Worm (Caenorhabditis elegans) whole organism, midembryonic: Measurements from ENCODE around the gene F56D6.11.

Experiments
- flt-1 ChIP-seq: fragments of 200-800 bp; sonication (Bioruptor generic); IDR thresholded peaks from 2 replicates; pipeline ENCODE4 v1.3.6; 2022; ENCODE audit warnings: missing genetic modification characterization, missing compliant biosample characterization
- klf-2 ChIP-seq: fragments of 200-800 bp; sonication (Bioruptor generic); conservative IDR thresholded peaks from 2 replicates; pipeline ENCODE4 v1.3.6; 2022; ENCODE audit warnings: missing genetic modification reagents, missing genetic modification characterization, missing compliant biosample characterization
- med-1 ChIP-seq: sonication (generic microtip); optimal IDR thresholded peaks from 2 replicates; lab custom pipeline; 2017; ENCODE audit warnings: missing genetic modification characterization, mild to moderate bottlenecking, missing compliant biosample characterization, antibody characterized with exemption, missing genetic modification reagents; ENCODE audit not compliant: insufficient read depth

DNA sequence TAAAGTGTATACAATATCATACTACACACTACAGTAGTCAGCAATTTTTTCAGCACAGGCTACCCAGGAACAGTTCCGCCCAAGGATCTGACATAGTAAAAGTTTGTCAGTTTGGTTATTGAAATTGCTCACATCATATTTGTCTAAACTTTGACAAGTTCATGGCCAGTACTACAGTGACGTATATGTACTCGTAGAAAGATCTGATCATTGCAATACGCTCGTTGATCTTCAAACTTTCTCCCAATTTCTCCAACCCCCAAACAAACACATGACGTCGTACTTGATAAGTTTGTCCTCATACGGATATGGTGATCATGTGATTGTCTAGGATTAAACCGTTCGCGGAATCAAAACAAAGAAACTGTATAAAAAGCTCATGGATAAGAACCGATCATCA lies 11.5 kb downstream of the F56D6.11 start, which contains the start of gene dct-8:
- TF ChIP-seq flt-1 (GFP tag; lab: Robert Waterston, UW) (no peak), med-1 (GFP tag; lab: Kevin White, UChicago) (no peak), klf-2 (GFP tag; lab: Robert Waterston, UW) (no peak)
